Worm (Caenorhabditis elegans) whole organism, young adult: Measurements from ENCODE around the gene K02H11.9.

Source experiments
- F22D6.2 ChIP-seq: sonication (generic microtip); optimal IDR thresholded peaks from 2 replicates; lab custom pipeline; 2016; ENCODE audit warnings: mild to moderate bottlenecking, missing genetic modification characterization, missing compliant biosample characterization
- F39B2.1 ChIP-seq: fragments of 200-800 bp; sonication (Bioruptor generic); IDR thresholded peaks from 2 replicates; pipeline ENCODE4 v1.3.6; 2022; ENCODE audit warnings: missing genetic modification reagents, missing genetic modification characterization, missing compliant biosample characterization
- chd-7 ChIP-seq: sonication (generic microtip); optimal IDR thresholded peaks from 2 replicates; lab custom pipeline; 2016; ENCODE audit warnings: mild to moderate bottlenecking, missing genetic modification characterization, moderate library complexity, missing compliant biosample characterization
- let-526 ChIP-seq: fragments of 200-800 bp; sonication (Bioruptor generic); IDR thresholded peaks from 2 replicates; pipeline ENCODE4 v1.3.6; 2022; ENCODE audit warnings: missing genetic modification reagents, missing genetic modification characterization, missing compliant biosample characterization

DNA sequence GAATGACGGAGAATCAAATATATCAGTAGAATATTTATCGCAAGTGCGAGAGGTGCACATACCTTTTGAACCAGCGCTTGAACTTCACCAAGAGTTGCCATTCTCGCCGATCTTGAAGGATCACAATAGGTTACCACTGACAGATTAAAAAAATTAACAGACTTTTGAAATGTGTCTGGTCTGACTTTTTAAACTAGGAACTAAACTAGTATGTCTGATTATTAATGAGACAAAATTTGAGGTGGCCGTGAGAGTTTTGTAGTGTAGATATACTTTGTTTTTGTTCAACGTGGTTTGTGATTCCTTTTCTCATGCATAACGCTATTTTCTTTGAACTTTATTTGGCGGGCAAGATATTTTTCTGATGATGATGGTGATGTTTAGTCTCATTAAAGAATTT, 15.0 kb downstream of the K02H11.9 start, which contains the start of gene str-240:
- TF ChIP-seq chd-7 (no peak), F22D6.2 (tag; lab: Kevin White, UChicago) (no peak), let-526 (GFP tag; lab: Robert Waterston, UW) (no peak), F39B2.1 (GFP tag; lab: Robert Waterston, UW) (no peak)
